Fruit fly (Drosophila melanogaster) whole organism, prepupa: Measurements from ENCODE around the gene Alms1b.

Source experiments
- Blimp-1 ChIP-seq: fragments of 200-800 bp; sonication (Bioruptor generic); optimal IDR thresholded peaks from 3 replicates; lab custom pipeline; 2017; ENCODE audit warnings: missing biosample characterization, missing genetic modification characterization, mild to moderate bottlenecking, moderate library complexity, missing genetic modification reagents
- CG10631 ChIP-seq: fragments of 200-800 bp; sonication (Bioruptor generic); optimal IDR thresholded peaks from 2 replicates; lab custom pipeline; 2016; ENCODE audit warnings: missing biosample characterization, missing genetic modification characterization
- CG10669 ChIP-seq: fragments of 200-800 bp; sonication (Bioruptor generic); optimal IDR thresholded peaks from 3 replicates; lab custom pipeline; 2018; ENCODE audit warnings: missing biosample characterization, mild to moderate bottlenecking, missing genetic modification characterization, moderate library complexity
- CG11762 ChIP-seq: fragments of 200-800 bp; sonication (Bioruptor generic); optimal IDR thresholded peaks from 3 replicates; lab custom pipeline; 2016; ENCODE audit warnings: missing biosample characterization, missing genetic modification characterization; ENCODE audit not compliant: insufficient read depth
- CG11902 ChIP-seq: fragments of 200-800 bp; sonication (Bioruptor generic); optimal IDR thresholded peaks from 3 replicates; lab custom pipeline; 2016; ENCODE audit warnings: missing biosample characterization, missing genetic modification characterization
- CG15336 ChIP-seq: fragments of 200-800 bp; sonication (Bioruptor generic); IDR thresholded peaks from 2 replicates; pipeline ENCODE4 v1.3.6; 2022; ENCODE audit warnings: missing biosample characterization, missing genetic modification characterization
- CG1621 ChIP-seq: fragments of 200-800 bp; sonication (Bioruptor generic); optimal IDR thresholded peaks from 3 replicates; lab custom pipeline; 2018; ENCODE audit warnings: missing biosample characterization, mild to moderate bottlenecking, missing genetic modification characterization
- CG16779 ChIP-seq: fragments of 200-800 bp; sonication (Bioruptor generic); optimal IDR thresholded peaks from 3 replicates; lab custom pipeline; 2017; ENCODE audit warnings: missing biosample characterization, mild to moderate bottlenecking, missing genetic modification characterization
- CG3032 ChIP-seq: fragments of 200-800 bp; optimal IDR thresholded peaks from 2 replicates; lab custom pipeline; 2019; ENCODE audit warnings: missing biosample characterization, mild to moderate bottlenecking, missing genetic modification characterization, moderate library complexity
- CG34406 ChIP-seq: fragments of 200-800 bp; sonication (Bioruptor generic); optimal IDR thresholded peaks from 3 replicates; lab custom pipeline; 2016; ENCODE audit warnings: missing biosample characterization, missing genetic modification characterization
- CG4318 ChIP-seq: fragments of 200-800 bp; sonication (Bioruptor generic); optimal IDR thresholded peaks from 3 replicates; lab custom pipeline; 2017; ENCODE audit warnings: missing biosample characterization, mild to moderate bottlenecking, missing genetic modification characterization
- CG6163 ChIP-seq: fragments of 200-800 bp; sonication (Bioruptor generic); IDR thresholded peaks from 3 replicates; pipeline ENCODE4 v1.3.6; 2022; ENCODE audit warnings: missing biosample characterization, missing genetic modification characterization
- CG6276 ChIP-seq: fragments of 200-800 bp; sonication (Bioruptor generic); optimal IDR thresholded peaks from 2 replicates; lab custom pipeline; 2017; ENCODE audit warnings: missing biosample characterization, mild to moderate bottlenecking, missing genetic modification characterization
- CG6808 ChIP-seq: fragments of 200-800 bp; sonication (Bioruptor generic); optimal IDR thresholded peaks from 3 replicates; lab custom pipeline; 2017; ENCODE audit warnings: missing biosample characterization, missing genetic modification characterization, mild to moderate bottlenecking, moderate library complexity, missing genetic modification reagents
- CG7368 ChIP-seq: fragments of 200-800 bp; sonication (Bioruptor generic); optimal IDR thresholded peaks from 3 replicates; lab custom pipeline; 2016; ENCODE audit warnings: missing biosample characterization, missing genetic modification characterization
- CG8319 ChIP-seq: fragments of 200-800 bp; sonication (Bioruptor generic); optimal IDR thresholded peaks from 3 replicates; lab custom pipeline; 2016; ENCODE audit warnings: missing biosample characterization, missing genetic modification characterization
- CG8632 ChIP-seq: fragments of 200-800 bp; sonication (Bioruptor generic); optimal IDR thresholded peaks from 3 replicates; lab custom pipeline; 2016; ENCODE audit warnings: missing biosample characterization, missing genetic modification characterization
- CG9139 ChIP-seq: fragments of 200-800 bp; sonication (Bioruptor generic); optimal IDR thresholded peaks from 3 replicates; lab custom pipeline; 2017; ENCODE audit warnings: missing biosample characterization, mild to moderate bottlenecking, missing genetic modification characterization
- Eip75B ChIP-seq: fragments of 200-800 bp; sonication (Bioruptor generic); optimal IDR thresholded peaks from 3 replicates; lab custom pipeline; 2016; ENCODE audit warnings: missing biosample characterization, missing genetic modification characterization
- Eip78C ChIP-seq: fragments of 200-800 bp; sonication (Bioruptor generic); peaks from one replicate; lab custom pipeline; 2016; ENCODE audit warnings: missing biosample characterization, missing genetic modification characterization
- Eip93F ChIP-seq: fragments of 200-800 bp; sonication (Bioruptor generic); optimal IDR thresholded peaks from 2 replicates; lab custom pipeline; 2016; ENCODE audit warnings: missing biosample characterization, mild to moderate bottlenecking, missing genetic modification characterization
- Ets21C ChIP-seq: fragments of 200-800 bp; sonication (Bioruptor generic); optimal IDR thresholded peaks from 3 replicates; lab custom pipeline; 2016; ENCODE audit warnings: missing biosample characterization, missing genetic modification characterization
- Ets96B ChIP-seq: fragments of 200-800 bp; optimal IDR thresholded peaks from 2 replicates; lab custom pipeline; 2019; ENCODE audit warnings: missing biosample characterization, mild to moderate bottlenecking, missing genetic modification characterization, moderate library complexity
- Gug ChIP-seq: fragments of 200-800 bp; sonication (Bioruptor generic); IDR thresholded peaks from 2 replicates; pipeline ENCODE4 v1.3.6; 2022; ENCODE audit warnings: missing biosample characterization, missing genetic modification characterization
- Hr38 ChIP-seq: sonication (Bioruptor generic); optimal IDR thresholded peaks from 2 replicates; lab custom pipeline; 2016; ENCODE audit warnings: missing biosample characterization, missing genetic modification characterization
- Hr39 ChIP-seq: fragments of 200-800 bp; sonication (Bioruptor generic); optimal IDR thresholded peaks from 2 replicates; lab custom pipeline; 2016; ENCODE audit warnings: missing biosample characterization, missing genetic modification characterization
- Hr4 ChIP-seq: fragments of 200-800 bp; sonication (Bioruptor generic); optimal IDR thresholded peaks from 3 replicates; lab custom pipeline; 2016; ENCODE audit warnings: missing biosample characterization, missing genetic modification characterization
- Lpt ChIP-seq: fragments of 200-800 bp; sonication (Bioruptor generic); optimal IDR thresholded peaks from 3 replicates; lab custom pipeline; 2016; ENCODE audit warnings: missing biosample characterization, missing genetic modification characterization
- OdsH ChIP-seq: fragments of 200-800 bp; sonication (Bioruptor generic); optimal IDR thresholded peaks from 3 replicates; lab custom pipeline; 2016; ENCODE audit warnings: missing biosample characterization, missing genetic modification characterization
- Sox102F ChIP-seq: fragments of 200-800 bp; sonication (Bioruptor generic); optimal IDR thresholded peaks from 2 replicates; lab custom pipeline; 2016; ENCODE audit warnings: missing biosample characterization, mild to moderate bottlenecking, missing genetic modification characterization
- Sox14 ChIP-seq: fragments of 200-800 bp; sonication (Bioruptor generic); optimal IDR thresholded peaks from 3 replicates; lab custom pipeline; 2016; ENCODE audit warnings: missing biosample characterization, missing genetic modification characterization
- Sox15 ChIP-seq: fragments of 200-800 bp; sonication (Bioruptor generic); optimal IDR thresholded peaks from 3 replicates; lab custom pipeline; 2016; ENCODE audit warnings: missing biosample characterization, missing genetic modification characterization
- achi ChIP-seq: fragments of 200-800 bp; sonication (Bioruptor generic); optimal IDR thresholded peaks from 3 replicates; lab custom pipeline; 2016; ENCODE audit warnings: missing biosample characterization, missing genetic modification characterization
- acj6 ChIP-seq: fragments of 200-800 bp; sonication (Bioruptor generic); optimal IDR thresholded peaks from 3 replicates; lab custom pipeline; 2016; ENCODE audit warnings: missing biosample characterization, missing genetic modification characterization
- dsx ChIP-seq: fragments of 200-800 bp; optimal IDR thresholded peaks from 3 replicates; lab custom pipeline; 2019; ENCODE audit warnings: missing biosample characterization, mild to moderate bottlenecking, missing genetic modification characterization, moderate library complexity; ENCODE audit not compliant: poor library complexity, severe bottlenecking
- eg ChIP-seq: fragments of 200-800 bp; sonication (Bioruptor generic); IDR thresholded peaks from 3 replicates; pipeline ENCODE4 v1.3.6; 2022; ENCODE audit warnings: missing biosample characterization, missing genetic modification characterization
- esn ChIP-seq: fragments of 200-800 bp; sonication (Bioruptor generic); optimal IDR thresholded peaks from 2 replicates; lab custom pipeline; 2016; ENCODE audit warnings: missing biosample characterization, mild to moderate bottlenecking, missing genetic modification characterization, moderate library complexity
- fkh ChIP-seq: fragments of 200-800 bp; sonication (Bioruptor generic); optimal IDR thresholded peaks from 3 replicates; lab custom pipeline; 2017; ENCODE audit warnings: missing biosample characterization, mild to moderate bottlenecking, missing genetic modification characterization, moderate library complexity
- salr ChIP-seq, 2 experiments: fragments of 200-800 bp; sonication (Bioruptor generic); optimal IDR thresholded peaks; 3 replicates each; lab custom pipeline; 2016 to 2018; ENCODE audit warnings: missing biosample characterization in 2 of 2, missing genetic modification characterization in 2 of 2, mild to moderate bottlenecking in 1 of 2
- spab ChIP-seq: fragments of 200-800 bp; sonication (Bioruptor generic); optimal IDR thresholded peaks from 2 replicates; lab custom pipeline; 2017; ENCODE audit warnings: missing biosample characterization, mild to moderate bottlenecking, missing genetic modification characterization, missing genetic modification reagents
- ss ChIP-seq, 2 experiments: fragments of 200-800 bp; sonication (Bioruptor generic); optimal IDR thresholded peaks; 2 replicates in 1 of 2; 3 replicates in 1 of 2; lab custom pipeline; 2017 to 2018; ENCODE audit warnings: mild to moderate bottlenecking in 2 of 2, missing biosample characterization in 2 of 2, missing genetic modification characterization in 2 of 2, moderate library complexity in 1 of 2
- svp ChIP-seq: fragments of 200-800 bp; sonication (Bioruptor generic); peaks from one replicate; lab custom pipeline; 2016; ENCODE audit warnings: missing biosample characterization, missing genetic modification characterization
- topi ChIP-seq: fragments of 200-800 bp; sonication (Bioruptor generic); optimal IDR thresholded peaks from 3 replicates; lab custom pipeline; 2016; ENCODE audit warnings: missing biosample characterization, missing genetic modification characterization
- vri ChIP-seq: fragments of 200-800 bp; sonication (Bioruptor generic); optimal IDR thresholded peaks from 3 replicates; lab custom pipeline; 2016; ENCODE audit warnings: missing biosample characterization, mild to moderate bottlenecking, missing genetic modification characterization

The Alms1b gene

DNA sequence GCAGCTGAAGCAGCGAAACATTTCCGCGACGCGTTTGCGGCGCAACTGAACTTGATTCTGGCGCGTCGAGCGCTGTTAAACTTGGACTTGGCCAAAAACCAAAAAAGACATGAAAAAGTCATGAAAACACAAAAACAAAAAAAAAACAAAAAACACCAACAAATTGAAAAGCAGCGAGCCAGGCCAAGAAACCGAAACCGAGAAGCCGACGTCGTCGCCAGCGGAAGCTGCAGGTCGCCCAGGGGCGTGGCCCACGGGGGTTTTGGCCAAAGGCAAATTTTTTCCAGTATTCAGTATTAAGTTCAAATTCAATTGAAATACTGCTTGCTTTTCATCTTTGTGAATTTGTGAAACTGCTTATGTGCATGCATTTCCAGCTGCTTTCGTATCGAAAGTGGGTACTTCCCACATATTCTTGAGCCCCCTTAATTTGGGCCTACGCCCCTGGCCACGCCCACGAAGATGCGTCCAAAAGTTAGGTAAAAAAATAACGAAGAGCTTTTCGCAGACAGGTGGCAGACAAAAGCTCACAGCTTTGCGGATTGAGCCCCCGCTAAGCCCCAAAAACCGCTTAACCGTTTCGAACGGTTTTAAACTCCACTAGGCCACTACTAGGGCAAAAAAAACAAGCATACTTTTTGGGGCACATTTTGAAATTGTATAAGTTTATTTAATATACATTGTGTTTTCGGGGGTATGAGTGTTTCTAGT is 36.1 kb upstream of the Alms1b start, which contains the start of gene CG3009 (continued):
- TF ChIP-seq Hr39 (peak; percentile 98), CG8632 (GFP tag; lab: Kevin White, UChicago) (peak; percentile 97), CG8319 (GFP tag; lab: Kevin White, UChicago) (peak; percentile 97), Hr4 (GFP tag; lab: Kevin White, UChicago) (peak; percentile 97), Blimp-1 (GFP tag; lab: Kevin White, UChicago) (peak; percentile 89), Sox102F (GFP tag; lab: Kevin White, UChicago) (peak; percentile 98), CG15336 (GFP tag; lab: Robert Waterston, UW) (peak; percentile 98), fkh (GFP tag; lab: Kevin White, UChicago) (peak; percentile 80), Gug (peak; percentile 96)

DNA sequence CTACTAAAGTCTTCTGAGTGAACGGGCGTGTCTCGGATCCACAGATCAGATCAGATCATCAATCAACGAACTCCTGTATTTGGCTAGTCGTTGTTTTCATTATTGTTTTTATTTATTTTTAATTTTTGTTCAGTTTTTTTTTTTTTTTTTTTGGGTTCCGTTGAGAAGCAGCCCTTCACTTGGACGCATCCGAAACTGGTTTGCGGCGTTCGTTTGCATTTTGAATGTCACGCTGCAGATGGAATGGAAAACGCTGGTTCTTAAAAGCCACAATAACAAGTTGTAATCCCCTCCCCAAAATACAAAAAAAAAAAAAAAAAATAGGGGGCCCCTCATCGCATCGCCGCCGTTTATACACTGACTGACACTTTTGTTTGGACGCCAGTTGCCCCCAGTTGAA is 33.4 kb upstream of the Alms1b start:
- TF ChIP-seq svp (GFP tag; lab: Kevin White, UChicago): peak; percentile 28
- no peak for TF ChIP-seq vri (GFP tag; lab: Kevin White, UChicago)
- TF ChIP-seq CG6163 (GFP tag; lab: Robert Waterston, UW): peak; percentile 13; the same call in 1 of the 3 replicates
- no peak for TF ChIP-seq topi (GFP tag; lab: Kevin White, UChicago)
- TF ChIP-seq Lpt (GFP tag; lab: Kevin White, UChicago): no peak
- TF ChIP-seq CG10669: no peak
- peak; percentile 10 for TF ChIP-seq CG9139 (GFP tag; lab: Kevin White, UChicago)
- no peak for TF ChIP-seq acj6
- peak; percentile 55 to 65 for TF ChIP-seq ss (GFP tag; optimal IDR thresholded peaks at IDR 0.05; lab: Kevin White, UChicago)
- peak; percentile 7 for TF ChIP-seq Ets96B
- no peak for TF ChIP-seq dsx (GFP tag; lab: Kevin White, UChicago)
- no peak for TF ChIP-seq spab
- TF ChIP-seq CG6808 (GFP tag; lab: Kevin White, UChicago): peak; percentile 44
- TF ChIP-seq Eip78C (GFP tag; lab: Kevin White, UChicago): peak; percentile 45

DNA sequence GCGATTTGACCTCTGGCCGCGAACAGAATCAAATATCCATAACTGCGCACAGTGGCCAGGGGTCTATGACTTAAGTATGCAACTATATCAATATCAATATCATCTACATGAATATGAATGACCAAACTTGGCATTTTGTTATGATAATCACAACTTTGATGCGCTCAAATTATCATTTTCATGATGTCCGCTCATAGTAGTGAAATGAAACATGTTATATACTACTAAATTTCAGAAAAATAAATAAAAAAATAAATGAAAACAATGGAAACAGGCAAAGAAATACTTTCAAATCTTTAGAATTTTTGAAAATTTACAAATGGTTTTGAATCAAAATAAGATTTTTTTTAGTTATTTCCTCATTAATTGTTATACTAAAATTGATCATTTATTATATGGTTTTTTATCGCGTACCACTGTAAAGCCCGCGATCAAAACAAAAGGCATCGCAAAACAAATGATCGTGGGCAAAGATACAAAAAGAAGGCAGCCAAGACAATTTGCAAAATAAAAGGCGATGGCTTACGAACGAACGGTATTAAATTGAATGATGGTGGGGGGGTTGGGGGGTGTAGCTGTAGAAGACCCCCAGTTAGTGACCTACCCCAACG is 30.0 kb upstream of the Alms1b start:
- TF ChIP-seq vri (GFP tag; lab: Kevin White, UChicago) (no peak), Sox15 (GFP tag; lab: Kevin White, UChicago) (peak; percentile 5), CG7368 (GFP tag; lab: Kevin White, UChicago) (no peak), CG8632 (GFP tag; lab: Kevin White, UChicago) (peak; percentile 5), Eip93F (GFP tag; lab: Kevin White, UChicago) (no peak), salr (GFP tag; optimal IDR thresholded peaks at IDR 0.05; lab: Kevin White, UChicago) (peak in 1 of 2 experiments; percentile 19), Gug (no peak), Ets21C (no peak), CG1621 (tag; lab: Kevin White, UChicago) (no peak), Hr4 (GFP tag; lab: Kevin White, UChicago) (no peak), esn (GFP tag; lab: Kevin White, UChicago) (peak; percentile 39), Hr38 (GFP tag; lab: Kevin White, UChicago) (no peak), fkh (GFP tag; lab: Kevin White, UChicago) (no peak), eg (GFP tag; lab: Robert Waterston, UW) (no peak), CG9139 (GFP tag; lab: Kevin White, UChicago) (no peak), achi (GFP tag; lab: Kevin White, UChicago) (peak; percentile 25), CG10631 (no peak), Eip78C (GFP tag; lab: Kevin White, UChicago) (peak; percentile 84), CG8319 (GFP tag; lab: Kevin White, UChicago) (no peak), CG34406 (GFP tag; lab: Kevin White, UChicago) (peak; percentile 40), CG11762 (no peak), Blimp-1 (GFP tag; lab: Kevin White, UChicago) (no peak), Sox14 (no peak), CG11902 (no peak), Eip75B (no peak), CG3032 (tag; lab: Kevin White, UChicago) (no peak), CG6276 (GFP tag; lab: Kevin White, UChicago) (no peak), OdsH (GFP tag; lab: Kevin White, UChicago) (no peak), CG4318 (GFP tag; lab: Kevin White, UChicago) (no peak), CG16779 (tag; lab: Kevin White, UChicago) (no peak), CG15336 (GFP tag; lab: Robert Waterston, UW) (no peak), spab (no peak), ss (GFP tag; optimal IDR thresholded peaks at IDR 0.05; lab: Kevin White, UChicago) (no peak)
